Worm (Caenorhabditis elegans): ENCODE measurements around the gene elmd-1.

ce11 chrIII:3397678-3398077 is 8.0 kb downstream of the elmd-1 start, which contains the start of gene clpf-1:
- TF ChIP-seq T26A8.4 (GFP tag; IDR thresholded peaks at IDR 0.05) (no peak), madf-5 (GFP tag; IDR thresholded peaks at IDR 0.05) (no peak)

Data from whole organism, L4 larva.